Fruit fly (Drosophila melanogaster): ENCODE measurements around the gene CG2104.

CG2104 gene

DNA sequence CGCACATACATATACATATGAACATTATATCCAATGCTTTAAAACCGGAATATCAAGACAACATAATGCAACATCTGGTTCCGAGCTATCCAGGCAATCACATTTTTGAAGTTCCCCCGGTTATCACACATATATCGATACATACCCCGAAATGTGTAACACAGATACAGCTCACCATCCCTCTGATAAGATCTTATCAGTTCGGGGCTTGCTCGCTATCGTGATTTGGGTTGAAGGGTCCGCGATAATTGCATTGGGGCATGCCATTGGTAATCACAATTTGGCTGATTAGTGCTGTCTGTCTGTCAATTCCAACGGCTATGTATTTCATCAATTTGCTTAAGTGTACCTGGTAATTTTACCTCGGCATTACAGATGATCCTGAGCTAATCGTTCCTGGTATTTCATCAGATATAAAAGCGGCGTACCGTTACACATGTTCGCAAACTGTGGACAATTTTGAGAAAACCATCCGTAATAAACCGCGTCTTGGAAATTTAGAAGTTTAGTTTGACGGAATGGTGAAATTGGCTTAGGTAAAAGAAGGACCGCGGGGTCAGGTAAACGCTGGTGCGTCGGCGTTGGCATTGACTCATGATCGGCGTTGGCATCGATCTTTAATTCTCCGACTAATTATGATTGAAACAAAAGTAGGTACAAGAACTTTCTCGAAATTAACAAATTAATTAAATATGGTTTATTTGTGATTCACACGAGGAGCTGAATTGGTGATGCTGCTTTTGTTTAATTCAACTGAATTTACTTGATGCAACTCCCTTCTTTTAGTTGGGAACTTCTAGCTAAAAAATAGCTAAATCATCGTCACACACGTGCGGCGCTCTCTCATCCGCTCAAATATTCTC is 21.1 kb downstream of the CG2104 start:
- TF ChIP-seq CrebA (GFP tag; optimal IDR thresholded peaks at IDR 0.05; ENCODE audit: borderline replicate concordance) (no peak), Rel (GFP tag; optimal IDR thresholded peaks at IDR 0.05) (no peak), Rel (tag; optimal IDR thresholded peaks at IDR 0.05) (peak; percentile 46), Myc (optimal IDR thresholded peaks at IDR 0.05) (peak; percentile 79), dl (GFP tag; optimal IDR thresholded peaks at IDR 0.05; ENCODE audit: insufficient read depth in 1 of 2, partially characterized antibody in 2 of 2) (peak; percentile 42 to 56), Dif (GFP tag; optimal IDR thresholded peaks at IDR 0.05; ENCODE audit: partially characterized antibody) (peak; percentile 76), usp (GFP tag; optimal IDR thresholded peaks at IDR 0.05) (no peak), foxo (GFP tag; optimal IDR thresholded peaks at IDR 0.05) (no peak)

DNA sequence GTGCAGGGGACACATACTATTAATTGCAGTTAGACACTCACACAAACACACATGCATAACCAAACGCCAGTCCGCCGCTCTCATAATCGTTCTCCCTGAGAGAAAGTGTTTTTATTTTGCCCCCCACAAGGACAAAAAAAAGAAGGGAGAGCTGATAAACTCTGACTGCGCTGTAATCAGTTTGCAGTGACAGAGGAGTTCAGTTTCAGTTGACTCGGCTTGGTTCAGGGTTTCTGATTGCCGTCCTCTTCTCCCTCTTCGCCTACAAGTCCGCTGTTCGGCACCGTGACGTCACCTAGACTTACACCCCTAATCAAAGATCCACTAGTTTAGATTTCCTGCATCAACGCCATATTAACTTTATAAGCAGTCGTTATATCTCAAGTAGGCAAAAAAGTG is 21.8 kb downstream of the CG2104 start:
- TF ChIP-seq jim (GFP tag; optimal IDR thresholded peaks at IDR 0.05) (no peak), Hr83 (GFP tag; optimal IDR thresholded peaks at IDR 0.05; ENCODE audit: poor library complexity, severe bottlenecking) (peak; percentile 40)

- TF ChIP-seq brk (GFP tag; optimal IDR thresholded peaks at IDR 0.05) (peak; percentile 12), Hr83 (GFP tag; optimal IDR thresholded peaks at IDR 0.05; ENCODE audit: poor library complexity, severe bottlenecking) (no peak), CrebA (GFP tag; optimal IDR thresholded peaks at IDR 0.05; ENCODE audit: borderline replicate concordance) (no peak), HLH106 (tag; optimal IDR thresholded peaks at IDR 0.05) (no peak), GATAd (GFP tag; optimal IDR thresholded peaks at IDR 0.05) (no peak), Hnf4 (GFP tag; optimal IDR thresholded peaks at IDR 0.05) (peak; percentile 36), CG32264 (GFP tag; optimal IDR thresholded peaks at IDR 0.05) (no peak), sage (GFP tag; optimal IDR thresholded peaks at IDR 0.05) (no peak), woc (GFP tag; optimal IDR thresholded peaks at IDR 0.05) (no peak), lola (GFP tag; optimal IDR thresholded peaks at IDR 0.05) (no peak), Sp1 (GFP tag; optimal IDR thresholded peaks at IDR 0.05) (no peak), fru (GFP tag; optimal IDR thresholded peaks at IDR 0.05) (peak; percentile 11), jim (GFP tag; optimal IDR thresholded peaks at IDR 0.05) (peak; percentile 46), h (GFP tag; optimal IDR thresholded peaks at IDR 0.05) (no peak), usp (GFP tag; optimal IDR thresholded peaks at IDR 0.05) (no peak), rgr (GFP tag; optimal IDR thresholded peaks at IDR 0.05) (peak; percentile 4), foxo (GFP tag; optimal IDR thresholded peaks at IDR 0.05) (peak in 1 of 2 experiments; percentile 8), ey (GFP tag; optimal IDR thresholded peaks at IDR 0.05) (no peak), dsf (GFP tag; optimal IDR thresholded peaks at IDR 0.05; ENCODE audit: borderline replicate concordance) (no peak), N (GFP tag; optimal IDR thresholded peaks at IDR 0.05) (no peak), dl (GFP tag; optimal IDR thresholded peaks at IDR 0.05; ENCODE audit: insufficient read depth in 1 of 2, partially characterized antibody in 2 of 2) (no peak), Hr78 (GFP tag; optimal IDR thresholded peaks at IDR 0.05) (no peak), Dif (GFP tag; optimal IDR thresholded peaks at IDR 0.05; ENCODE audit: partially characterized antibody) (no peak), Jra (GFP tag; optimal IDR thresholded peaks at IDR 0.05) (peak; percentile 17), Vsx2 (GFP tag; optimal IDR thresholded peaks at IDR 0.05; ENCODE audit: partially characterized antibody) (no peak), br (GFP tag; optimal IDR thresholded peaks at IDR 0.05) (no peak), dmrt93B (GFP tag; optimal IDR thresholded peaks at IDR 0.05) (no peak), sv (GFP tag; optimal IDR thresholded peaks at IDR 0.05) (no peak), Abd-B (GFP tag; optimal IDR thresholded peaks at IDR 0.05) (no peak), CG9705 (GFP tag; optimal IDR thresholded peaks at IDR 0.05) (no peak), psq (GFP tag; optimal IDR thresholded peaks at IDR 0.05) (peak; percentile 85), tai (GFP tag; optimal IDR thresholded peaks at IDR 0.05) (no peak), OdsH (GFP tag; optimal IDR thresholded peaks at IDR 0.05) (no peak), Myc (optimal IDR thresholded peaks at IDR 0.05) (no peak), pan (optimal IDR thresholded peaks at IDR 0.05) (no peak), Dfd (GFP tag; optimal IDR thresholded peaks at IDR 0.05) (no peak), Mio (GFP tag; optimal IDR thresholded peaks at IDR 0.05) (peak; percentile 6)
Observed at dm6 chr3R:5670660-5671264, 22.3 kb downstream of the CG2104 start.
